Worm (Caenorhabditis elegans) whole organism, young adult: ENCODE measurements around the gene M04D8.4.

Experiments used
- F22D6.2 ChIP-seq: sonication (generic microtip); optimal IDR thresholded peaks from 2 replicates; lab custom pipeline; 2016; ENCODE audit warnings: mild to moderate bottlenecking, missing genetic modification characterization, missing compliant biosample characterization
- T26A5.8 ChIP-seq: sonication (generic microtip); optimal IDR thresholded peaks from 2 replicates; lab custom pipeline; 2016; ENCODE audit warnings: missing genetic modification characterization, missing compliant biosample characterization
- ama-1 ChIP-seq, 3 experiments: fragments of 150-350 bp in 1 of 3; sonication (generic microtip) in 2 of 3; optimal IDR thresholded peaks; 2 replicates each; lab custom pipeline; 2014 to 2018; ENCODE audit warnings: missing biosample characterization in 2 of 3, missing genetic modification characterization in 2 of 3, missing genetic modification reagents in 2 of 3
- attf-3 ChIP-seq: fragments of 200-800 bp; sonication (Bioruptor generic); conservative IDR thresholded peaks from 2 replicates; pipeline ENCODE4 v1.3.6; 2022; ENCODE audit warnings: missing genetic modification reagents, missing genetic modification characterization, missing compliant biosample characterization
- ceh-40 ChIP-seq: fragments of 200-800 bp; sonication (Bioruptor generic); IDR thresholded peaks from 2 replicates; pipeline ENCODE4 v1.3.6; 2022; ENCODE audit warnings: missing genetic modification characterization, missing compliant biosample characterization
- hlh-12 ChIP-seq: sonication (generic microtip); optimal IDR thresholded peaks from 2 replicates; lab custom pipeline; 2016; ENCODE audit warnings: missing genetic modification characterization, missing compliant biosample characterization
- lin-35 ChIP-seq, 3 experiments: fragments of 150-350 bp in 2 of 3; sonication (generic microtip) in 1 of 3; optimal IDR thresholded peaks; 2 replicates each; lab custom pipeline; 2014 to 2018; ENCODE audit warnings: missing biosample characterization in 3 of 3, missing genetic modification characterization in 3 of 3, missing genetic modification reagents in 3 of 3
- rcor-1 ChIP-seq: fragments of 200-800 bp; sonication (Bioruptor generic); IDR thresholded peaks from 2 replicates; pipeline ENCODE4 v1.3.6; 2022; ENCODE audit warnings: missing genetic modification reagents, missing genetic modification characterization, missing compliant biosample characterization
- sea-2 ChIP-seq: fragments of 200-800 bp; sonication (Bioruptor generic); IDR thresholded peaks from 2 replicates; pipeline ENCODE4 v1.3.6; 2022; ENCODE audit warnings: missing genetic modification characterization, missing compliant biosample characterization

- TF ChIP-seq attf-3 (GFP tag; lab: Robert Waterston, UW) (no peak), F22D6.2 (no peak), ama-1 (optimal IDR thresholded peaks at IDR 0.05; lab: Kevin White, UChicago) (no peak), ama-1 (GFP tag; optimal IDR thresholded peaks at IDR 0.05; lab: Kevin White, UChicago) (no peak), ceh-40 (GFP tag; lab: Robert Waterston, UW) (no peak), sea-2 (no peak), rcor-1 (no peak), lin-35 (GFP tag; optimal IDR thresholded peaks at IDR 0.05; lab: Kevin White, UChicago) (no peak), hlh-12 (no peak), T26A5.8 (no peak)
These were observed 6.7 kb upstream of the M04D8.4 start, which contains the start of gene M04D8.7 for ce11 chrIII:10037150-10037549.
